Fruit fly (Drosophila melanogaster): ENCODE data around the gene SpdS.

Gene SpdS

DNA sequence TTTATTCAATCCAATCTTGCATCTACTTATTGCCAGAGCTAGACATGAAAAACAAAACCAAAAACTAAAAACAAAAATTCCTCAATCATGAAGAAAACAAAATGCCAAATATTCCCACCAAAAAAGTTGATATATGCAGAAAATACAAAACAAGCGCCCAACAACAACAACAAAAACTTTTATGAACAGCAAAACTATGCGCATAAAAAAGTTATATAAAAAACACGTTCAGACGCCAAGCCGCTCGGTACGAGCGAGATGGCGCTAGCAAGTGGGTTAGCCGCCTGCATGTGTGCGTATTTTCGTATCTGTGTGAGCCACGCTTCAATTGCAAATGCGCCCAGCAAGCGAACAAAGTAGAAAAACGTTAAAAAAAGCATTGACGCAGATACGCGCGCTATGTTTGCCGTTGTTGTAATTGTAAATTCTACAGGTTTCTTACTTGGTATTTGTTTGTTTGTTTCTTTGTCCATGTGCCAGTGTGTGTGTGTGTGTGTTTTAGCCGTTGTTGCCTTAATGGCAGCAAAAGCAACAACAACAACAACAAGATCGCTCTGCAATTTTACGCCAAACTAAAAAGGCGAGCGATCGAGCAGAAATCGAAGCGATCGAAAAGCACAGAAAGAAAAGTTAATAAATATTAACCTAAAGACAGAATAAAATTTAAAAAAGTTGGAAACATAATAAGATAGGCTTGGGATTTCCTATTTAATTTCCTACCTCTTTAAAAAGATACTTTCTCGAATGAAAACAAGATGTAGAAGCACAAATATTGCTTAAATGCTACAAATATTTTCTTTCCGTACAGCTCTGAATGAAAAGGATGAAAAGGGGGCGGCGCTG, 37.8 kb upstream of the SpdS start:
- no peak for TF ChIP-seq Clk (GFP tag; optimal IDR thresholded peaks at IDR 0.05)
- TF ChIP-seq tj (GFP tag; optimal IDR thresholded peaks at IDR 0.05): peak; percentile 91
- TF ChIP-seq CG11617 (GFP tag; optimal IDR thresholded peaks at IDR 0.05): no peak
- no peak for TF ChIP-seq kay (GFP tag; ENCODE audit: borderline replicate concordance)
- no peak for TF ChIP-seq CG33017 (tag; optimal IDR thresholded peaks at IDR 0.05)
- TF ChIP-seq Crg-1 (GFP tag; optimal IDR thresholded peaks at IDR 0.05): no peak
- no peak for TF ChIP-seq CG7101 (tag; optimal IDR thresholded peaks at IDR 0.05)
- no peak for TF ChIP-seq CG14711 (tag; optimal IDR thresholded peaks at IDR 0.05)
- TF ChIP-seq toe (GFP tag; optimal IDR thresholded peaks at IDR 0.05): no peak
- TF ChIP-seq CG7045 (GFP tag; optimal IDR thresholded peaks at IDR 0.05): no peak
- peak; percentile 1 for TF ChIP-seq Mnt (GFP tag; optimal IDR thresholded peaks at IDR 0.05)
- TF ChIP-seq bab1 (GFP tag; optimal IDR thresholded peaks at IDR 0.05): no peak
- peak; percentile 5 for TF ChIP-seq ovo (GFP tag; optimal IDR thresholded peaks at IDR 0.05)
- TF ChIP-seq cnc (optimal IDR thresholded peaks at IDR 0.05): no peak
- TF ChIP-seq Hr96 (GFP tag; optimal IDR thresholded peaks at IDR 0.05): no peak
- no peak for TF ChIP-seq CG5204 (GFP tag; optimal IDR thresholded peaks at IDR 0.05)

DNA sequence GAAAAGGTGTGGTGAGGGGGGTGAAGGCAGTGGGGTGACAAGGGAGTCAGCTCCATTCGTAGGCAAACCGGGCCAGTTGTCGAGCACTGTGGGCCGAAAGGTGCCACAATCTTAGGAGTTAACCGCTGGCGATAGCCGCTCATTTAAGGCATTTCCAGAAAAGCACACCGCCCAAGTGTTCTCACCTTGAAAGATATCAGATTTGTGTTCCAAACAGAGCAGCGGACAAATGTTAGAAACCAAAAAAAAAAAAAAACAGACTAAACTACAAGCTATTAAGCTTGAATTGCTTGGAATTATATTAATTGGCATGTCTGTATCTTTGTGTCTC, 37.2 kb upstream of the SpdS start:
- TF ChIP-seq CG14711 (tag; optimal IDR thresholded peaks at IDR 0.05): no peak
- TF ChIP-seq Mnt (GFP tag; optimal IDR thresholded peaks at IDR 0.05): no peak
- TF ChIP-seq Clk (GFP tag; optimal IDR thresholded peaks at IDR 0.05): no peak
- no peak for TF ChIP-seq pad (GFP tag; optimal IDR thresholded peaks at IDR 0.05)
- TF ChIP-seq CG11617 (GFP tag; optimal IDR thresholded peaks at IDR 0.05): no peak
- TF ChIP-seq tj (GFP tag; optimal IDR thresholded peaks at IDR 0.05): no peak

DNA sequence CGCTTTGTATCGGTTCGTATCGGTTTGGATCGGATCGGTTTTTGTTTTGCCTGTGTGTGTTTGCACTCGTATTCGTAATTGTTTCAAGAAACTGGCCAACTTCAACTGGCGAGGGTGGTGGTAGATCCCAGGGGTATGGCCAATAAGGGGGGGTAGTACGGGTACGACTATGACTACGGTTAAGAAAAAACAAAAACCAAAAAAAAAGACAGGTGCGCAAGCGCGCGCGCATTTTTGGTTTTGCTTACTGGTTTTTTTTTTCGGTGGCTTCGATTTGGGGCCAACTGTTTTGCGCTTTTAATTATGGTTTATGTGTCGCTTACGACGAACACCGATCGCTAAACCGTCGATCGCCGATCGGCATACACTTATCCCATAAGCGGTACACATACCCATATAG, 36.6 kb upstream of the SpdS start:
- TF ChIP-seq Hr96 (GFP tag; optimal IDR thresholded peaks at IDR 0.05): no peak
- peak; percentile 4 for TF ChIP-seq tj (GFP tag; optimal IDR thresholded peaks at IDR 0.05)

DNA sequence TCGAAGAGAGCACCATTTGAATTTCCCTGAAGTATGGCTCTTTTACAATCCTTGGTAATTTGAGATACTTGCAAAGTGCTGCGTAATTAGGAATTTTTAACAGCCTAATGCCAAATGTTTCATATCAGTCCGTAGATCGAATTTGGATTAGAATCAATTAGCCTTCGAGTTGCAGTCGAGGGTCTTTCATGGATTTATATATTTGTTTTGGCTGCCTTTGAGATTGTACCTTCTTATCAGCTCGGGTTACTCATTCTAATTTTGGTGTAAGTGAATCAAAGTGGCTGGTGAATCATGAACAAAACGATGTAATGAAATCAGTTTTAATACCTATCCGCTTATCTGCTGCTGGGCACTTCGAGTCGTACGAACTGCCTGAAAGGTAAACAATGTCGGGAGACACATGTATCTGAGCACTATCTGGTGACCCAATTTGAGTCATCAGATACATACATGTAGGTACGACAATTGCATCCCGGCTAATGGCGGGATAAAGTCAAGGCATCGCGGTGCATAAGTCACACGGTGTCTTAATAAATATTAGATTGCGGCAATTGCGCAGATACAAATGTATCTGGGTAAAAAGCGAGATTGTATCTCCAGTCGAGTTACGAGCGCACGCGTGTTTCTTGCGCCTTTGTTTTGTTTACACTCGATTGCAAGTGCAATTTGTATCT, 35.6 kb upstream of the SpdS start:
- no peak for TF ChIP-seq CG7101 (tag; optimal IDR thresholded peaks at IDR 0.05)
- TF ChIP-seq CG14711 (tag; optimal IDR thresholded peaks at IDR 0.05): no peak
- TF ChIP-seq tj (GFP tag; optimal IDR thresholded peaks at IDR 0.05): no peak
- no peak for TF ChIP-seq ovo (GFP tag; optimal IDR thresholded peaks at IDR 0.05)
- TF ChIP-seq cic (GFP tag; optimal IDR thresholded peaks at IDR 0.05): no peak
- no peak for TF ChIP-seq CG11617 (GFP tag; optimal IDR thresholded peaks at IDR 0.05)
- TF ChIP-seq CG1620 (GFP tag; optimal IDR thresholded peaks at IDR 0.05): no peak
- no peak for TF ChIP-seq bab1 (GFP tag; optimal IDR thresholded peaks at IDR 0.05)

DNA sequence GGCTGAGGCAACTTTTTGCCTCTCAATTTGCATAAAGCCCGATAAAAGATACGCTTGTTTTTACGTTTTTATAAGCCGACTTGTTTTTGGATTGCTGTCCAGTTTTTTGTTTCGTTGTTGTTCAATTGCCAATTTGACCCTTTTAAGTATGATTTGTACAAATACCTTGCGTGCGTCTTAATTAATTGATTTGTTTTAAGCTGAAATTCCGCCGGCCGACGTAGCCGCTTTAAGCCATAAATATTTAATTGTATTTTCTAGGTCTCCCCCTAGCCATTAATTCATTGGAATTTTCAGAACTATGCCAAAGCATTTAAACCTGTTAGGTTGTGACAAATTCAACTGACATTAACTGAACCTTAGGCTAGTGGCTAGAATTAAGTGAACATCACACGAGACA, 34.8 kb upstream of the SpdS start:
- TF ChIP-seq cic (GFP tag; optimal IDR thresholded peaks at IDR 0.05): no peak
- TF ChIP-seq CG5204 (GFP tag; optimal IDR thresholded peaks at IDR 0.05): no peak
- no peak for TF ChIP-seq toe (GFP tag; optimal IDR thresholded peaks at IDR 0.05)
- no peak for TF ChIP-seq Crg-1 (GFP tag; optimal IDR thresholded peaks at IDR 0.05)
- no peak for TF ChIP-seq Hr96 (GFP tag; optimal IDR thresholded peaks at IDR 0.05)
- TF ChIP-seq kay (GFP tag; ENCODE audit: borderline replicate concordance): no peak
- TF ChIP-seq bab1 (GFP tag; optimal IDR thresholded peaks at IDR 0.05): no peak
- TF ChIP-seq CG1620 (GFP tag; optimal IDR thresholded peaks at IDR 0.05): no peak
- no peak for TF ChIP-seq Mnt (GFP tag; optimal IDR thresholded peaks at IDR 0.05)
- TF ChIP-seq ovo (GFP tag; optimal IDR thresholded peaks at IDR 0.05): no peak
- no peak for TF ChIP-seq CG11617 (GFP tag; optimal IDR thresholded peaks at IDR 0.05)
- no peak for TF ChIP-seq pad (GFP tag; optimal IDR thresholded peaks at IDR 0.05)

DNA sequence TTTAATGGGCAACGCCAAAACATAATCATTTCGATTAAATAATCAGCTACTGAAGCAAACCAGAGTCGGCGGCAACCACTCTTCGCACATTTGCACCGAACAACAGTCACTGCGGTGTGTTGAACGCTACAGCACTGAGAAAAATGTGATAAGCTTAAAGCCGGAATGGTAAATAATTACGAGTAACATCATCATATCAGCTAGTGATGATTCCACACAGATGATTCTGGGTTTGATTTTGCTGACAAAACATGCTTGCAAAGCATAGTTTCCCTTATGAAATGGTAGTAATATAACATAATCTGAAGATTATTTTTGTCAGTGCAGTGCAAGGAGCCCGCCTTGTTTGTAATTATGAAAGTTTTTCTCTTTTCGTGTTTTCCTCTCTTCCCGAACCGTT, 33.3 kb upstream of the SpdS start:
- TF ChIP-seq CG5204 (GFP tag; optimal IDR thresholded peaks at IDR 0.05) (no peak), CG7045 (GFP tag; optimal IDR thresholded peaks at IDR 0.05) (no peak), kay (GFP tag; ENCODE audit: borderline replicate concordance) (no peak), Mnt (GFP tag; optimal IDR thresholded peaks at IDR 0.05) (no peak), Clk (GFP tag; optimal IDR thresholded peaks at IDR 0.05) (no peak), Crg-1 (GFP tag; optimal IDR thresholded peaks at IDR 0.05) (no peak), cic (GFP tag; optimal IDR thresholded peaks at IDR 0.05) (no peak), Hr96 (GFP tag; optimal IDR thresholded peaks at IDR 0.05) (no peak), toe (GFP tag; optimal IDR thresholded peaks at IDR 0.05) (no peak), pad (GFP tag; optimal IDR thresholded peaks at IDR 0.05) (no peak)

DNA sequence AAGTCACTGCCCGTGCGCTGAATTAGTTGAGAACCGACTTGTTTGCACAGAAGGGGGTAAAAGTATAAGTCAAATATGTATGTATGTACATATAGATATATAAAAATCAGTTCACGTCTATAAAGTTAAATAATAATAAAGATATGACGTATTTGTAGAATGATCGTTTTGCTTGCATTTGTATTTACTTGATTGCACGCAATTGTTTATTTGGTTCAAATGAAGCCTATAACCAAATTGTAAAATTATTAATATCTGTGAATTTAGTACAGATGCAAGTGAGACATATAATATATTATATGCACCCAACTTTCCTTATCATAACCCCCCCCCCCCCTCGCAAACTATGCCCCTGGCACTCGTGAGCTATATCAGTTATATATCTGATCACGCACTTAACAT, 30.9 kb upstream of the SpdS start:
- TF ChIP-seq CG12768 (GFP tag; optimal IDR thresholded peaks at IDR 0.05): peak; percentile 83
- TF ChIP-seq CG11617 (GFP tag; optimal IDR thresholded peaks at IDR 0.05): peak; percentile 82
- TF ChIP-seq CG1620 (GFP tag; optimal IDR thresholded peaks at IDR 0.05): peak; percentile 6
- TF ChIP-seq tj (GFP tag; optimal IDR thresholded peaks at IDR 0.05): peak; percentile 40
- no peak for TF ChIP-seq Hr96 (GFP tag; optimal IDR thresholded peaks at IDR 0.05)
- TF ChIP-seq cic (GFP tag; optimal IDR thresholded peaks at IDR 0.05): peak; percentile 90
- TF ChIP-seq Mnt (GFP tag; optimal IDR thresholded peaks at IDR 0.05): peak; percentile 44
- peak; percentile 37 for TF ChIP-seq bab1 (GFP tag; optimal IDR thresholded peaks at IDR 0.05)
- TF ChIP-seq CG5204 (GFP tag; optimal IDR thresholded peaks at IDR 0.05): no peak
- peak; percentile 49 for TF ChIP-seq toe (GFP tag; optimal IDR thresholded peaks at IDR 0.05)
- peak; percentile 44 for TF ChIP-seq CG14711 (tag; optimal IDR thresholded peaks at IDR 0.05)
- peak; percentile 77 for TF ChIP-seq CG7101 (tag; optimal IDR thresholded peaks at IDR 0.05)
- TF ChIP-seq ovo (GFP tag; optimal IDR thresholded peaks at IDR 0.05): peak; percentile 54
- TF ChIP-seq pad (GFP tag; optimal IDR thresholded peaks at IDR 0.05): peak; percentile 56
- TF ChIP-seq CG33017 (tag; optimal IDR thresholded peaks at IDR 0.05): peak; percentile 82
- peak; percentile 58 for TF ChIP-seq Clk (GFP tag; optimal IDR thresholded peaks at IDR 0.05)
- TF ChIP-seq CG7045 (GFP tag; optimal IDR thresholded peaks at IDR 0.05): peak; percentile 90
- TF ChIP-seq kay (GFP tag; ENCODE audit: borderline replicate concordance): peak; percentile 81
- TF ChIP-seq Crg-1 (GFP tag; optimal IDR thresholded peaks at IDR 0.05): peak; percentile 60
- no peak for TF ChIP-seq cnc (optimal IDR thresholded peaks at IDR 0.05)

Measured in whole organism, adult.